Worm (Caenorhabditis elegans) whole organism, young adult: ENCODE data around the gene clec-161.

Source experiments
- C17E4.6 ChIP-seq: fragments of 200-800 bp; sonication (Bioruptor generic); IDR thresholded peaks from 2 replicates; pipeline ENCODE4 v1.3.6; 2022; ENCODE audit warnings: missing genetic modification reagents, missing genetic modification characterization, missing compliant biosample characterization
- F55B11.4 ChIP-seq: sonication (generic microtip); optimal IDR thresholded peaks from 2 replicates; lab custom pipeline; 2016; ENCODE audit warnings: missing compliant biosample characterization, missing genetic modification characterization, borderline replicate concordance; ENCODE audit not compliant: insufficient read depth
- T07F8.4 ChIP-seq: sonication (generic microtip); optimal IDR thresholded peaks from 2 replicates; lab custom pipeline; 2016; ENCODE audit warnings: mild to moderate bottlenecking, missing genetic modification characterization, moderate library complexity, missing compliant biosample characterization
- ama-1 ChIP-seq, 3 experiments: fragments of 150-350 bp in 1 of 3; sonication (generic microtip) in 2 of 3; optimal IDR thresholded peaks; 2 replicates each; lab custom pipeline; 2014 to 2018; ENCODE audit warnings: missing biosample characterization in 2 of 3, missing genetic modification characterization in 2 of 3, missing genetic modification reagents in 2 of 3
- hlh-12 ChIP-seq: sonication (generic microtip); optimal IDR thresholded peaks from 2 replicates; lab custom pipeline; 2016; ENCODE audit warnings: missing genetic modification characterization, missing compliant biosample characterization
- lin-40 ChIP-seq: sonication (generic microtip); optimal IDR thresholded peaks from 2 replicates; lab custom pipeline; 2016; ENCODE audit warnings: missing genetic modification characterization, mild to moderate bottlenecking, missing compliant biosample characterization, missing genotype, missing genetic modification reagents
- lsy-27 ChIP-seq: sonication (generic microtip); optimal IDR thresholded peaks from 2 replicates; lab custom pipeline; 2017; ENCODE audit warnings: missing genetic modification characterization, mild to moderate bottlenecking, missing compliant biosample characterization, antibody characterized with exemption, missing genotype, borderline replicate concordance; ENCODE audit not compliant: insufficient read depth
- mcd-1 ChIP-seq: fragments of 200-800 bp; sonication (Bioruptor generic); IDR thresholded peaks from 2 replicates; pipeline ENCODE4 v1.3.6; 2022; ENCODE audit warnings: missing genetic modification reagents, missing genetic modification characterization, missing compliant biosample characterization
- nfyb-1 ChIP-seq: fragments of 200-800 bp; sonication (Bioruptor generic); IDR thresholded peaks from 2 replicates; pipeline ENCODE4 v1.3.6; 2022; ENCODE audit warnings: missing genetic modification reagents, missing genetic modification characterization, missing compliant biosample characterization
- nhr-90 ChIP-seq: sonication (generic microtip); optimal IDR thresholded peaks from 2 replicates; lab custom pipeline; 2016; ENCODE audit warnings: missing genotype, mild to moderate bottlenecking, missing genetic modification characterization, missing compliant biosample characterization
- snpc-1.3 ChIP-seq: sonication (generic microtip); optimal IDR thresholded peaks from 2 replicates; lab custom pipeline; 2017; ENCODE audit warnings: missing genetic modification characterization, mild to moderate bottlenecking, missing compliant biosample characterization, antibody characterized with exemption, moderate library complexity, missing genotype, missing genetic modification reagents; ENCODE audit not compliant: insufficient read depth
- snpc-4 ChIP-seq, 5 experiments: fragments of 150-350 bp in 1 of 5; sonication (generic microtip) in 4 of 5; optimal IDR thresholded peaks; 2 replicates each; lab custom pipeline; 2014 to 2018; ENCODE audit warnings: missing genetic modification characterization in 5 of 5, missing biosample characterization in 3 of 5, antibody characterized with exemption in 2 of 5, mild to moderate bottlenecking in 2 of 5, missing compliant biosample characterization in 2 of 5, missing genotype in 2 of 5, moderate library complexity in 2 of 5, missing genetic modification reagents in 1 of 5
- unc-62 ChIP-seq: fragments of 150-350 bp; optimal IDR thresholded peaks from 2 replicates; lab custom pipeline; 2014; ENCODE audit warnings: missing biosample characterization, missing genetic modification reagents, missing genetic modification characterization

- TF ChIP-seq snpc-1.3 (tag; lab: Kevin White, UChicago) (no peak), lin-40 (tag; lab: Kevin White, UChicago) (no peak), hlh-12 (no peak), mcd-1 (GFP tag; lab: Robert Waterston, UW) (no peak), lsy-27 (tag; lab: Kevin White, UChicago) (no peak), unc-62 (GFP tag; lab: Kevin White, UChicago) (no peak), F55B11.4 (tag; lab: Kevin White, UChicago) (no peak), ama-1 (optimal IDR thresholded peaks at IDR 0.05; lab: Kevin White, UChicago) (no peak), ama-1 (GFP tag; optimal IDR thresholded peaks at IDR 0.05; lab: Kevin White, UChicago) (no peak), snpc-4 (GFP tag; optimal IDR thresholded peaks at IDR 0.05; lab: Kevin White, UChicago) (no peak), snpc-4 (tag; optimal IDR thresholded peaks at IDR 0.05; lab: Kevin White, UChicago) (no peak), T07F8.4 (no peak), nhr-90 (no peak), nfyb-1 (no peak), C17E4.6 (GFP tag; lab: Robert Waterston, UW) (no peak)
These were observed 33.6 kb upstream of the clec-161 start for ce11 chrIII:9642110-9642509.
